Fruit fly (Drosophila melanogaster): ENCODE results near the gene promL.

promL gene

DNA sequence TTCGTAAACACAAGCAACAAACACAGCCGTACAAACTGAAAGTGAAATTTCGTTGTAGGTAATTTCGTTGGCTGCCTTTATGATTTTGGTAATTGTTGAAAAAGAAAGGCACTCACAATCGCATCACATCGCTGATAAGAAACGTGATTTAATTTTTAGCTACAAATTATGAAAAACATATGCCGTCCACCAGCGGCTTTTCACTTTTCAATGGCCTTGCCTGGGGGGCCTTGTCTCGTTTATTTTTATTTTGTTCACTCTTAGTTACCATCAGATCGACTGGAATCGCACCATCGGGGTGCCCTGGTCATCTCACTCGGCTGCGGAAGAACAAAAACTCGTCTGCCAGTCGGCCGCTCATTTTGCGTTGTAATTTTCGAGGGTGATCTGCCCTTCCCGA lies 18.6 kb downstream of the promL start:
- TF ChIP-seq Hr78 (GFP tag; optimal IDR thresholded peaks at IDR 0.05): no peak
- no peak for TF ChIP-seq GATAd (GFP tag; optimal IDR thresholded peaks at IDR 0.05)
- TF ChIP-seq jim (GFP tag; optimal IDR thresholded peaks at IDR 0.05): no peak
- no peak for TF ChIP-seq N (GFP tag; optimal IDR thresholded peaks at IDR 0.05)
- TF ChIP-seq Hnf4 (GFP tag; optimal IDR thresholded peaks at IDR 0.05): no peak
- no peak for TF ChIP-seq OdsH (GFP tag; optimal IDR thresholded peaks at IDR 0.05)
- TF ChIP-seq sage (GFP tag; optimal IDR thresholded peaks at IDR 0.05): no peak
- no peak for TF ChIP-seq CG9705 (GFP tag; optimal IDR thresholded peaks at IDR 0.05)
- TF ChIP-seq Myc (optimal IDR thresholded peaks at IDR 0.05): no peak
- no peak for TF ChIP-seq dl (GFP tag; optimal IDR thresholded peaks at IDR 0.05; ENCODE audit: insufficient read depth in 1 of 2, partially characterized antibody in 2 of 2)

DNA sequence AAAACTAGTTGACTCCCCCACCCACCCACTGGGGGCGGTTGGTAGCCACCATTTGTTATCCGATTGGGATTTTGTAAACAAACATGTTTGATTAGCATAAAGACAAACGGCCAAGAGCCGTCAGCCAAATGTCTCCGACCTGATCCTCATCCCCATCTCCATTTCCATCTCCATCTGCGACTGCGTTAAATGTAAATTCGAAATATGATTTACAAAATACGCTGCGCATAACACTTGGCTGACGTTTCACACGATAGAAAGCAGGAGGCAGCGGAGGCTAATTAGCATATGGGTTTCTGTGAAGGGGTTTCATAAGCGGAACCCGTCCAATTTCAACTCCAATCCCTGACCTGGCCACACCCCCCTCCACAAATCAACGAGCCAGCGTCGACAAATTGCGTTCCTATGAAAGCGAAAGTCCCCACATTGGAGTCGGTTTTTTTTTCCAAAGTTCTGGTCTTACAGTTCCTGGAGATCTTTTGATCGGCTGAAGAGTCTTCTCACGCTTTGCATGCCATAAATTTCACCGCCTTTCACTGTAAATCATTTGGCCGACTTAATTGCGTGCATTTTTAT lies 19.4 kb downstream of the promL start:
- TF ChIP-seq pan (optimal IDR thresholded peaks at IDR 0.05): no peak
- TF ChIP-seq foxo (GFP tag; optimal IDR thresholded peaks at IDR 0.05): no peak

DNA sequence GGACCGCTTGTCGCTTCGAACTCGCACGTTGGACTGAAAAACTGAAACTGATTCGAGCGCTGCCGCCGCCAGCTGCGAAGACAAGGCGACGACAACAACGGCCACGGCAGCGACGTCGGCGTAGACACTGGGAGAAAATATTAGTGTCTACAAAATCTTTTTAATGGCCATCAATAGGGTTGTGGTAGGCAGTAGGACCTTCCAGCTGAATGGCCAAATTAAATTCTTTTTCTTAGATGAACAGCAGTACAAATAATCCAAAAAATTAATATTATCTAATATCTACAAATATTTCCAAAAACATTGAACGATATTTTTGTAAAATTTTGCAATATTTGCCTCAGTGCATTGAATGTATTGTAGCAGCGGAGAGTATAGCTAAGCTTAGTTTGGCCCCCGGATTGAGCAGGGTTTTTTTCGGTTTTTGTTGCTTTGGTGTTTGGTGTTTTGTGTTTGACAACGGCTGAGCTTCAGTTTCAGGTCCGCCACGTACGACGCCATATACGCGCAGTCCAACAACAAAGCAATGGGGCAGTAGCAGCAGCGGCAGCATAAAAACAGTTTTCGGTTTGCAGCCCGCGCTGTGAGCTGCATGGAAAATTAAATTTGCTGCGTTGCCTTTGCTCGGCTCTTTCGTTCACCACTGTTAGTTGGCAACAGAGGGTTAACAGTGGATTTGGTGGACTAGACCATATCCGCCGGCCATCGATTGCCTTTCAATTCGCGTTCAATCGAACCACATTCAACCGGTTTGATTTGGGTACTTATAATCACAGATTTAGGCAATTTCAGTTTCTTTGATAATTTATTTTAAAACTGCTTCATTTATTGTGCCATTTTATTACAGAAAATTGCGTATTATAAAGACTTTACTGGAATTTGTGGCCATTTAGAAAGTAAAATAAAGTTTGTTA lies 20.4 kb downstream of the promL start, which contains the start of gene Cht7:
TSS of gene Cht7 (minus strand) at position 51 of the 914 bp plus-strand sequence.
- peak; percentile 61 for TF ChIP-seq sage (GFP tag; optimal IDR thresholded peaks at IDR 0.05)
- TF ChIP-seq fru (GFP tag; optimal IDR thresholded peaks at IDR 0.05): peak; percentile 90
- no peak for TF ChIP-seq Hr83 (GFP tag; optimal IDR thresholded peaks at IDR 0.05; ENCODE audit: poor library complexity, severe bottlenecking)
- TF ChIP-seq CrebA (GFP tag; optimal IDR thresholded peaks at IDR 0.05; ENCODE audit: borderline replicate concordance): peak; percentile 50
- no peak for TF ChIP-seq Vsx2 (GFP tag; optimal IDR thresholded peaks at IDR 0.05; ENCODE audit: partially characterized antibody)
- no peak for TF ChIP-seq GATAd (GFP tag; optimal IDR thresholded peaks at IDR 0.05)
- peak; percentile 74 for TF ChIP-seq brk (GFP tag; optimal IDR thresholded peaks at IDR 0.05)
- TF ChIP-seq jim (GFP tag; optimal IDR thresholded peaks at IDR 0.05): no peak
- peak; percentile 83 for TF ChIP-seq psq (GFP tag; optimal IDR thresholded peaks at IDR 0.05)
- peak; percentile 11 for TF ChIP-seq Jra (GFP tag; optimal IDR thresholded peaks at IDR 0.05)
- TF ChIP-seq Hnf4 (GFP tag; optimal IDR thresholded peaks at IDR 0.05): peak; percentile 80
- peak; percentile 83 for TF ChIP-seq HLH106 (tag; optimal IDR thresholded peaks at IDR 0.05)
- TF ChIP-seq Rel (GFP tag; optimal IDR thresholded peaks at IDR 0.05): peak; percentile 47
- peak; percentile 16 for TF ChIP-seq Rel (tag; optimal IDR thresholded peaks at IDR 0.05)
- TF ChIP-seq OdsH (GFP tag; optimal IDR thresholded peaks at IDR 0.05): peak; percentile 92
- peak; percentile 55 for TF ChIP-seq CG9705 (GFP tag; optimal IDR thresholded peaks at IDR 0.05)
- TF ChIP-seq lola (GFP tag; optimal IDR thresholded peaks at IDR 0.05): no peak
- peak; percentile 48 for TF ChIP-seq Mio (GFP tag; optimal IDR thresholded peaks at IDR 0.05)
- TF ChIP-seq Dfd (GFP tag; optimal IDR thresholded peaks at IDR 0.05): no peak
- no peak for TF ChIP-seq Myc (optimal IDR thresholded peaks at IDR 0.05)
- TF ChIP-seq foxo (GFP tag; optimal IDR thresholded peaks at IDR 0.05): peak in 1 of 2 experiments; percentile 90
- TF ChIP-seq rgr (GFP tag; optimal IDR thresholded peaks at IDR 0.05): peak; percentile 89
- peak; percentile 90 for TF ChIP-seq sv (GFP tag; optimal IDR thresholded peaks at IDR 0.05)
- TF ChIP-seq br (GFP tag; optimal IDR thresholded peaks at IDR 0.05): peak; percentile 85
- no peak for TF ChIP-seq usp (GFP tag; optimal IDR thresholded peaks at IDR 0.05)
- TF ChIP-seq N (GFP tag; optimal IDR thresholded peaks at IDR 0.05): no peak
- TF ChIP-seq dsf (GFP tag; optimal IDR thresholded peaks at IDR 0.05; ENCODE audit: borderline replicate concordance): no peak
- TF ChIP-seq pan (optimal IDR thresholded peaks at IDR 0.05): no peak
- peak; percentile 87 for TF ChIP-seq ey (GFP tag; optimal IDR thresholded peaks at IDR 0.05)
- no peak for TF ChIP-seq dl (GFP tag; optimal IDR thresholded peaks at IDR 0.05; ENCODE audit: insufficient read depth in 1 of 2, partially characterized antibody in 2 of 2)
- peak; percentile 67 for TF ChIP-seq tai (GFP tag; optimal IDR thresholded peaks at IDR 0.05)
- TF ChIP-seq dmrt93B (GFP tag; optimal IDR thresholded peaks at IDR 0.05): peak; percentile 59
- no peak for TF ChIP-seq Hr78 (GFP tag; optimal IDR thresholded peaks at IDR 0.05)
- peak; percentile 48 for TF ChIP-seq CG32264 (GFP tag; optimal IDR thresholded peaks at IDR 0.05)
- peak; percentile 82 for TF ChIP-seq woc (GFP tag; optimal IDR thresholded peaks at IDR 0.05)
- no peak for TF ChIP-seq Dif (GFP tag; optimal IDR thresholded peaks at IDR 0.05; ENCODE audit: partially characterized antibody)
- no peak for TF ChIP-seq Abd-B (GFP tag; optimal IDR thresholded peaks at IDR 0.05)
- TF ChIP-seq h (GFP tag; optimal IDR thresholded peaks at IDR 0.05): peak; percentile 91
- TF ChIP-seq Sp1 (GFP tag; optimal IDR thresholded peaks at IDR 0.05): peak; percentile 83

Data from whole organism, wandering third instar larva.